Fruit fly (Drosophila melanogaster) whole organism, wandering third instar larva: ENCODE results near the gene Phae2.

ENCODE experiments used
- Abd-B ChIP-seq: fragments of >200 bp; optimal IDR thresholded peaks from 2 replicates; lab custom pipeline; 2017; ENCODE audit warnings: missing biosample characterization, missing genetic modification characterization
- CG9705 ChIP-seq: fragments of 200-800 bp; sonication (Bioruptor generic); optimal IDR thresholded peaks from 2 replicates; lab custom pipeline; 2018; ENCODE audit warnings: missing biosample characterization, mild to moderate bottlenecking, missing genetic modification characterization
- CrebA ChIP-seq: fragments of 200-800 bp; sonication (Bioruptor generic); optimal IDR thresholded peaks from 2 replicates; lab custom pipeline; 2016; ENCODE audit warnings: missing biosample characterization, mild to moderate bottlenecking, missing genetic modification characterization, borderline replicate concordance
- Dfd ChIP-seq: fragments of >200 bp; optimal IDR thresholded peaks from 2 replicates; lab custom pipeline; 2017; ENCODE audit warnings: missing biosample characterization, missing genetic modification characterization
- Dif ChIP-seq: fragments of 200-275, 200-300 bp; sonication (Bioruptor generic); optimal IDR thresholded peaks from 2 replicates; lab custom pipeline; 2018; ENCODE audit warnings: missing biosample characterization, missing genetic modification characterization; ENCODE audit not compliant: partially characterized antibody
- HLH106 ChIP-seq: fragments of 200-800 bp; optimal IDR thresholded peaks from 3 replicates; lab custom pipeline; 2019; ENCODE audit warnings: missing biosample characterization, mild to moderate bottlenecking, missing genetic modification characterization, moderate library complexity
- Hr78 ChIP-seq: fragments of >200 bp; optimal IDR thresholded peaks from 2 replicates; lab custom pipeline; 2017; ENCODE audit warnings: missing biosample characterization, missing genetic modification characterization
- Hr83 ChIP-seq: fragments of 200-300 bp; sonication (Bioruptor generic); optimal IDR thresholded peaks from 2 replicates; lab custom pipeline; 2016; ENCODE audit warnings: missing biosample characterization, mild to moderate bottlenecking, missing genetic modification characterization, moderate library complexity; ENCODE audit not compliant: poor library complexity, severe bottlenecking
- Myc ChIP-seq: fragments of >200 bp; optimal IDR thresholded peaks from 2 replicates; lab custom pipeline; 2017
- N ChIP-seq: fragments of >200 bp; optimal IDR thresholded peaks from 2 replicates; lab custom pipeline; 2018; ENCODE audit warnings: missing biosample characterization, missing external identifiers, missing genetic modification characterization
- OdsH ChIP-seq: fragments of 200-800 bp; sonication (Bioruptor generic); optimal IDR thresholded peaks from 2 replicates; lab custom pipeline; 2016; ENCODE audit warnings: missing biosample characterization, mild to moderate bottlenecking, missing genetic modification characterization
- Rel ChIP-seq, 2 experiments: fragments of 200-800 bp; sonication (Bioruptor generic) in 1 of 2; optimal IDR thresholded peaks; 2 replicates in 1 of 2; 3 replicates in 1 of 2; lab custom pipeline; 2016 to 2019; ENCODE audit warnings: mild to moderate bottlenecking in 2 of 2, missing biosample characterization in 2 of 2, missing genetic modification characterization in 2 of 2, moderate library complexity in 1 of 2
- Sp1 ChIP-seq: fragments of 200-800 bp; sonication (Bioruptor generic); optimal IDR thresholded peaks from 3 replicates; lab custom pipeline; 2019; ENCODE audit warnings: missing biosample characterization, mild to moderate bottlenecking, missing genetic modification characterization, moderate library complexity
- Vsx2 ChIP-seq: fragments of 200-300, 225-300 bp; sonication (Bioruptor generic); optimal IDR thresholded peaks from 2 replicates; lab custom pipeline; 2018; ENCODE audit warnings: missing biosample characterization, missing genetic modification characterization; ENCODE audit not compliant: partially characterized antibody
- br ChIP-seq: fragments of 200-800 bp; sonication (Bioruptor generic); optimal IDR thresholded peaks from 2 replicates; lab custom pipeline; 2016; ENCODE audit warnings: missing biosample characterization, missing genetic modification characterization
- brk ChIP-seq: fragments of 200-800 bp; sonication (Bioruptor generic); optimal IDR thresholded peaks from 2 replicates; lab custom pipeline; 2016; ENCODE audit warnings: missing biosample characterization, mild to moderate bottlenecking, missing genetic modification characterization
- dl ChIP-seq, 2 experiments: fragments of 175-275, 200-275 bp in 1 of 2; fragments of 200-275 bp in 1 of 2; sonication (Bioruptor generic); optimal IDR thresholded peaks; lab custom pipeline; 2018; ENCODE audit warnings: mild to moderate bottlenecking in 2 of 2, missing biosample characterization in 2 of 2, missing genetic modification characterization in 2 of 2, moderate library complexity in 2 of 2; ENCODE audit not compliant: partially characterized antibody in 2 of 2, insufficient read depth in 1 of 2
- dsf ChIP-seq: sonication (Bioruptor generic); optimal IDR thresholded peaks from 2 replicates; lab custom pipeline; 2016; ENCODE audit warnings: missing biosample characterization, missing genetic modification characterization, borderline replicate concordance
- ey ChIP-seq: fragments of 200-800 bp; sonication (Bioruptor generic); optimal IDR thresholded peaks from 2 replicates; lab custom pipeline; 2016; ENCODE audit warnings: missing biosample characterization, missing genetic modification characterization
- foxo ChIP-seq, 2 experiments: fragments of 200-800 bp; sonication (Bioruptor generic); optimal IDR thresholded peaks; 2 replicates in 1 of 2; 3 replicates in 1 of 2; lab custom pipeline; 2016 to 2017; ENCODE audit warnings: missing biosample characterization in 2 of 2, missing genetic modification characterization in 2 of 2
- lola ChIP-seq: fragments of >200 bp; optimal IDR thresholded peaks from 2 replicates; lab custom pipeline; 2017; ENCODE audit warnings: missing biosample characterization, missing genetic modification characterization
- pan ChIP-seq: fragments of >200 bp; optimal IDR thresholded peaks from 2 replicates; lab custom pipeline; 2017
- psq ChIP-seq: fragments of 200-800 bp; sonication (Bioruptor generic); optimal IDR thresholded peaks from 3 replicates; lab custom pipeline; 2017; ENCODE audit warnings: missing biosample characterization, mild to moderate bottlenecking, missing genetic modification characterization, moderate library complexity
- rgr ChIP-seq: fragments of 200-800 bp; sonication (Bioruptor generic); optimal IDR thresholded peaks from 3 replicates; lab custom pipeline; 2016; ENCODE audit warnings: missing biosample characterization, mild to moderate bottlenecking, missing genetic modification characterization
- sage ChIP-seq: fragments of 200-800 bp; sonication (Bioruptor generic); optimal IDR thresholded peaks from 2 replicates; lab custom pipeline; 2016; ENCODE audit warnings: missing biosample characterization, mild to moderate bottlenecking, missing genetic modification characterization
- sv ChIP-seq: fragments of 200-800 bp; sonication (Bioruptor generic); optimal IDR thresholded peaks from 3 replicates; lab custom pipeline; 2016; ENCODE audit warnings: missing biosample characterization, missing genetic modification characterization
- usp ChIP-seq: fragments of >200 bp; optimal IDR thresholded peaks from 2 replicates; lab custom pipeline; 2017; ENCODE audit warnings: missing biosample characterization, missing genetic modification characterization
- woc ChIP-seq: sonication (Bioruptor generic); optimal IDR thresholded peaks from 2 replicates; lab custom pipeline; 2016; ENCODE audit warnings: missing biosample characterization, mild to moderate bottlenecking, missing genetic modification characterization

Gene Phae2

DNA sequence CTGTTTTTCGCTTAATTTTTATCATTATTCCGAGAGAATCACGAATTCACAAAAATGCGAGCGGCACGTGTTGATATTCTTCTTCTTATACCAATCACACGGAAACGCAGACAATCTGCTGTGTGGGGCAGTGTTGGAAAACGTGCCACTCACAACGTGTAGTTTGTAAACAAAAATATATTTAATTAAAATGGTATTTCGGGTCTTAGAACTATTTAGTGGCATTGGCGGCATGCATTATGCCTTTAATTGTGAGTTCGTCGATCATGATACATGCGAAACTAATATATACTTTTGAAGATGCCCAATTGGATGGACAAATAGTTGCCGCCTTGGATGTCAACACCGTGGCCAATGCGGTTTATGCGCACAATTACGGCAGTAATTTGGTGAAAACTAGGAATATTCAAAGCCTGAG is 14.5 kb upstream of the Phae2 start, which contains the start of the genes CG6712 and Mt2:
TSS of gene CG6712 (minus strand) at position 116 of the 418 bp plus-strand sequence.
TSS of gene Mt2 (plus strand) at position 130 of the 418 bp plus-strand sequence.
- TF ChIP-seq Myc (peak; percentile 60), CrebA (GFP tag; lab: Kevin White, UChicago) (no peak)

DNA sequence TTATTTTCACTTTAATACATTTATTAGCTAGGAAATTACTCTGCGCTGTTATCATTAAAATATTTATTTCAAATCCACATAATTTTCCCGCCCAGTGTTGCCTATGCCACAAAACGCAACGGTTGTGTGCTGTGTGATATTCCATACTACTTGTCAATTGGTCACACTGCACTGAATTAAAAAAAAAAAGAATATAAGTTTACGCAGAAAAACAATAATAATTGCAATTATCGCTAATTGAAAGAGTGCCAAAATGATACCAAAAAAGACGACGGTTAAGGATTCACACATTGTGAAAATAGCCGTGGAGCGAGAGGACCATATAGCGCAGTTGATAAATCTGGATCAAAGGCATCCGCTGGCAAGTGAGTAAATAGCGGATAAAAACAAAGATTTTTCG is 13.2 kb upstream of the Phae2 start, which contains the start of gene Ced-12:
TSS of gene Ced-12 (plus strand) at position 141 of the 400 bp plus-strand sequence.
- TF ChIP-seq woc (GFP tag; lab: Kevin White, UChicago) = no peak
- TF ChIP-seq usp (GFP tag; lab: Kevin White, UChicago) = no peak
- no peak for TF ChIP-seq brk (GFP tag; lab: Kevin White, UChicago)
- no peak for TF ChIP-seq pan
- TF ChIP-seq CrebA (GFP tag; lab: Kevin White, UChicago) = no peak
- TF ChIP-seq ey = no peak
- TF ChIP-seq br (GFP tag; lab: Kevin White, UChicago) = no peak
- no peak for TF ChIP-seq Hr83 (GFP tag; lab: Kevin White, UChicago)

DNA sequence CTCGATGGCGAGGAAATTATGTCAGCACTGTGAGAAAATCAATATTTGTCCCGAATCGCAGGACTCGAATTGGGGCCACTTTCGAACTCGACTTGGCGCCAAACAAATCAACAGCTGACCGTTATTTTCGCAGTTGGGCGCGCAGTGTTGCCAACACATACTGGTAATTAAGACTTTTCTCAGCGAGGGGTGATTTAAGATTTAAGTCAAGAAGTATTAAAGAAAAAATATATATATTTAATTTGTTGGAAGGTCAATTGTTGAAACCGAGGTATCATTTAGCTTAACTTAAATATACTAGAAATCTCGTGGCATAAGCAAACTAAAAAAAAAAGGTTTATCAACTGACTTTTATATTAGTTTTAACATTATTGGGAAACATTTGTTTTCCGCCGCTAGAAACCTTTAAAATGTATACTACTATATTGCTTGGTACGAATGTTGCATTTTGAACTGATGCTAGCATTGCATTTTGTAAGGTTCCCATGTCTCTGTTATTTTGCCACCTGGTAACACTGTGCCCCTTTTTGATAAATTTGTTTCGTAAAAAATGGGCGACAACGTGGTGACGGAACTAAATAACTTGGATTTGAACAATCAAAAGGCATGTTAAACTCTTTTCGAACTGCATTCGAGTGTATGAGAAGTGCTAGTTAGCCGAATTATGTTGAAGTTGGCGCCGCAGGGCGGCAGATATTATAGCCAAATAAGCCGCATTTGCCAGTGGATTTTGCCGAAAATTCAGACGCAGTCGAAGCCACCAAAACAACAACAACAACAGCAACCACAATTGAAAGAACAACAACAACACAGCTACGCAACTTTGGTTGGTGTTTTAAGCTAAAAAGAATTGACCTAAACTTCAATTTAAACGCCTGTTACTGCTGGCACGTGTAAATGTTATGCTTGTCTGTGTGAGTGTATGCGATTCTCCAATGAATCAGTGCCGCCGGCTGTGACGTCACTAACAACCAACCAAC is 7.4 kb upstream of the Phae2 start, which contains the start of the genes Patsas and ThrRS:
TSS of gene Patsas (minus strand) at position 55 of the 980 bp plus-strand sequence.
TSS of gene ThrRS (plus strand) at position 521 of the 980 bp plus-strand sequence.
- TF ChIP-seq Sp1 (GFP tag; lab: Kevin White, UChicago) = peak; percentile 78
- peak; percentile 82 for TF ChIP-seq HLH106 (tag; lab: Kevin White, UChicago)
- peak; percentile 6 for TF ChIP-seq Myc
- peak; percentile 55 for TF ChIP-seq psq (GFP tag; lab: Kevin White, UChicago)
- TF ChIP-seq br (GFP tag; lab: Kevin White, UChicago) = peak; percentile 56
- peak in 1 of 2 experiments; percentile 83 for TF ChIP-seq foxo (GFP tag; optimal IDR thresholded peaks at IDR 0.05; lab: Kevin White, UChicago)
- TF ChIP-seq ey = peak; percentile 66
- TF ChIP-seq usp (GFP tag; lab: Kevin White, UChicago) = no peak
- TF ChIP-seq Abd-B = no peak
- peak; percentile 77 for TF ChIP-seq N (GFP tag; lab: Kevin White, UChicago)
- peak; percentile 77 for TF ChIP-seq rgr (GFP tag; lab: Kevin White, UChicago)
- TF ChIP-seq Dfd = no peak
- TF ChIP-seq dsf (GFP tag; lab: Kevin White, UChicago) = no peak
- peak; percentile 61 for TF ChIP-seq OdsH (GFP tag; lab: Kevin White, UChicago)
- no peak for TF ChIP-seq lola (GFP tag; lab: Kevin White, UChicago)
- peak; percentile 30 for TF ChIP-seq Hr78
- peak; percentile 43 for TF ChIP-seq CG9705 (GFP tag; lab: Kevin White, UChicago)
- peak; percentile 85 for TF ChIP-seq sv (GFP tag; lab: Kevin White, UChicago)
- no peak for TF ChIP-seq Vsx2
- no peak for TF ChIP-seq dl (GFP tag; optimal IDR thresholded peaks at IDR 0.05; lab: Kevin White, UChicago; ENCODE audit: insufficient read depth in 1 of 2, partially characterized antibody in 2 of 2)
- no peak for TF ChIP-seq Rel (GFP tag; optimal IDR thresholded peaks at IDR 0.05; lab: Kevin White, UChicago)
- peak; percentile 36 for TF ChIP-seq Rel (tag; optimal IDR thresholded peaks at IDR 0.05; lab: Kevin White, UChicago)
- TF ChIP-seq, all 38 proteins: peak for 14

DNA sequence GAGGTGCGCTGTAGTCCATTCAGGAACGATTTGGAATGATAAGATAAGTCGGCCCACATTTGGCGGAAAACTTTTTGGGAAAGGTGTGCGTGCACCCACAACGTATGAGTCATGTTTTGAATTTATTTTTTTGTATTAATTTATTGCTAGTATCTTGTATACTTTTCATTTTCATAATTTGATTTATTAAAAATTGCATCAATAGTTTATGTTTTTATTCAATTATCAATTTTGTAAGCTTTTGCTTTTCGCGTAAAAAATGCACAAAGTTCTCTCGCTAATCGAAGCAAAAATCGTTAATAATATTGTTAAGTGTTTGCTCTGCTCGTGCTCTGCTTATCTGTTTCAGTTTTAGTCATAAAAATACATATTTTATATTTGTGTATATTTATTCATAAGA is 3.8 kb upstream of the Phae2 start:
- TF ChIP-seq Dif (GFP tag; lab: Kevin White, UChicago) (no peak), brk (GFP tag; lab: Kevin White, UChicago) (no peak), dsf (GFP tag; lab: Kevin White, UChicago) (no peak), foxo (GFP tag; optimal IDR thresholded peaks at IDR 0.05; lab: Kevin White, UChicago) (no peak), sage (GFP tag; lab: Kevin White, UChicago) (no peak), Rel (GFP tag; optimal IDR thresholded peaks at IDR 0.05; lab: Kevin White, UChicago) (no peak), Rel (tag; optimal IDR thresholded peaks at IDR 0.05; lab: Kevin White, UChicago) (no peak), rgr (GFP tag; lab: Kevin White, UChicago) (no peak), Hr83 (GFP tag; lab: Kevin White, UChicago) (no peak), Sp1 (GFP tag; lab: Kevin White, UChicago) (no peak), Abd-B (no peak), HLH106 (tag; lab: Kevin White, UChicago) (no peak)
